Fruit fly (Drosophila melanogaster): Measurements from ENCODE around the gene CG33641.

Gene CG33641

dm6 chr2L:13550488-13551033 is 21.7 kb downstream of the CG33641 start:
- TF ChIP-seq lola (GFP tag; optimal IDR thresholded peaks at IDR 0.05) (no peak), psq (GFP tag; optimal IDR thresholded peaks at IDR 0.05) (peak; percentile 69), Dfd (GFP tag; optimal IDR thresholded peaks at IDR 0.05) (no peak), dmrt93B (GFP tag; optimal IDR thresholded peaks at IDR 0.05) (no peak), dl (GFP tag; optimal IDR thresholded peaks at IDR 0.05; ENCODE audit: insufficient read depth in 1 of 2, partially characterized antibody in 2 of 2) (peak; percentile 39 to 78), Vsx2 (GFP tag; optimal IDR thresholded peaks at IDR 0.05; ENCODE audit: partially characterized antibody) (peak; percentile 60), Abd-B (GFP tag; optimal IDR thresholded peaks at IDR 0.05) (no peak), CG32264 (GFP tag; optimal IDR thresholded peaks at IDR 0.05) (no peak), h (GFP tag; optimal IDR thresholded peaks at IDR 0.05) (no peak), Hnf4 (GFP tag; optimal IDR thresholded peaks at IDR 0.05) (peak; percentile 39), Dif (GFP tag; optimal IDR thresholded peaks at IDR 0.05; ENCODE audit: partially characterized antibody) (peak; percentile 87), br (GFP tag; optimal IDR thresholded peaks at IDR 0.05) (no peak), Hr78 (GFP tag; optimal IDR thresholded peaks at IDR 0.05) (no peak), pan (optimal IDR thresholded peaks at IDR 0.05) (no peak), GATAd (GFP tag; optimal IDR thresholded peaks at IDR 0.05) (no peak), CrebA (GFP tag; optimal IDR thresholded peaks at IDR 0.05; ENCODE audit: borderline replicate concordance) (no peak), ey (GFP tag; optimal IDR thresholded peaks at IDR 0.05) (no peak)

dm6 chr2L:13552686-13553085 is 23.8 kb downstream of the CG33641 start:
- TF ChIP-seq jim (GFP tag; optimal IDR thresholded peaks at IDR 0.05) (no peak), Mio (GFP tag; optimal IDR thresholded peaks at IDR 0.05) (no peak), dsf (GFP tag; optimal IDR thresholded peaks at IDR 0.05; ENCODE audit: borderline replicate concordance) (no peak), Rel (GFP tag; optimal IDR thresholded peaks at IDR 0.05) (no peak), Rel (tag; optimal IDR thresholded peaks at IDR 0.05) (no peak), psq (GFP tag; optimal IDR thresholded peaks at IDR 0.05) (peak; percentile 58), sage (GFP tag; optimal IDR thresholded peaks at IDR 0.05) (no peak), Sp1 (GFP tag; optimal IDR thresholded peaks at IDR 0.05) (no peak), woc (GFP tag; optimal IDR thresholded peaks at IDR 0.05) (no peak), OdsH (GFP tag; optimal IDR thresholded peaks at IDR 0.05) (no peak), brk (GFP tag; optimal IDR thresholded peaks at IDR 0.05) (no peak), Vsx2 (GFP tag; optimal IDR thresholded peaks at IDR 0.05; ENCODE audit: partially characterized antibody) (peak; percentile 97), rgr (GFP tag; optimal IDR thresholded peaks at IDR 0.05) (no peak), Dfd (GFP tag; optimal IDR thresholded peaks at IDR 0.05) (no peak), CrebA (GFP tag; optimal IDR thresholded peaks at IDR 0.05; ENCODE audit: borderline replicate concordance) (no peak), Hr78 (GFP tag; optimal IDR thresholded peaks at IDR 0.05) (no peak)

- TF ChIP-seq Vsx2 (GFP tag; optimal IDR thresholded peaks at IDR 0.05; ENCODE audit: partially characterized antibody) (peak; percentile 10), dsf (GFP tag; optimal IDR thresholded peaks at IDR 0.05; ENCODE audit: borderline replicate concordance) (no peak), jim (GFP tag; optimal IDR thresholded peaks at IDR 0.05) (no peak), N (GFP tag; optimal IDR thresholded peaks at IDR 0.05) (no peak), Dif (GFP tag; optimal IDR thresholded peaks at IDR 0.05; ENCODE audit: partially characterized antibody) (no peak), usp (GFP tag; optimal IDR thresholded peaks at IDR 0.05) (no peak), CG32264 (GFP tag; optimal IDR thresholded peaks at IDR 0.05) (no peak), lola (GFP tag; optimal IDR thresholded peaks at IDR 0.05) (no peak), Sp1 (GFP tag; optimal IDR thresholded peaks at IDR 0.05) (no peak), psq (GFP tag; optimal IDR thresholded peaks at IDR 0.05) (peak; percentile 90), h (GFP tag; optimal IDR thresholded peaks at IDR 0.05) (no peak), Hr83 (GFP tag; optimal IDR thresholded peaks at IDR 0.05; ENCODE audit: poor library complexity, severe bottlenecking) (no peak), Myc (optimal IDR thresholded peaks at IDR 0.05) (no peak)
These were observed 25.8 kb downstream of the CG33641 start for dm6 chr2L:13554547-13555159.

- TF ChIP-seq foxo (GFP tag; optimal IDR thresholded peaks at IDR 0.05) (no peak), h (GFP tag; optimal IDR thresholded peaks at IDR 0.05) (no peak), psq (GFP tag; optimal IDR thresholded peaks at IDR 0.05) (no peak), Hnf4 (GFP tag; optimal IDR thresholded peaks at IDR 0.05) (no peak)
These were observed 26.6 kb downstream of the CG33641 start for dm6 chr2L:13555397-13555796.

All from whole organism, wandering third instar larva.